Worm (Caenorhabditis elegans) whole organism, L3 larva: ENCODE measurements around the gene R155.3.

ENCODE experiments used
- R02D3.7 ChIP-seq: fragments of 150-350 bp; optimal IDR thresholded peaks from 2 replicates; lab custom pipeline; 2014; ENCODE audit warnings: missing biosample characterization, missing genetic modification characterization
- fos-1 ChIP-seq: fragments of 150-350 bp; optimal IDR thresholded peaks from 2 replicates; lab custom pipeline; 2014; ENCODE audit warnings: missing biosample characterization, missing genetic modification characterization
- lin-39 ChIP-seq: fragments of 150-350 bp; optimal IDR thresholded peaks from 2 replicates; lab custom pipeline; 2018; ENCODE audit warnings: missing biosample characterization, missing genetic modification reagents, missing genetic modification characterization
- nhr-11 ChIP-seq: fragments of 150-350 bp; optimal IDR thresholded peaks from 2 replicates; lab custom pipeline; 2014; ENCODE audit warnings: missing biosample characterization, missing genetic modification characterization
- nhr-28 ChIP-seq: fragments of 150-350 bp; optimal IDR thresholded peaks from 2 replicates; lab custom pipeline; 2014; ENCODE audit warnings: missing biosample characterization, missing genetic modification characterization
- pqm-1 ChIP-seq: fragments of 150-350 bp; optimal IDR thresholded peaks from 2 replicates; lab custom pipeline; 2017; ENCODE audit warnings: missing biosample characterization, missing genetic modification characterization, inconsistent platforms
- snpc-4 ChIP-seq: fragments of 150-350 bp; optimal IDR thresholded peaks from 2 replicates; lab custom pipeline; 2014; ENCODE audit warnings: missing biosample characterization, missing genetic modification characterization
- unc-39 ChIP-seq: sonication (generic microtip); optimal IDR thresholded peaks from 4 replicates; lab custom pipeline; 2017; ENCODE audit warnings: missing biosample characterization, missing genetic modification characterization
- unc-62 ChIP-seq: fragments of 150-350 bp; sonication (generic microtip); optimal IDR thresholded peaks from 4 replicates; lab custom pipeline; 2014; ENCODE audit warnings: missing biosample characterization, missing genetic modification reagents, missing genetic modification characterization
- ztf-4 ChIP-seq: fragments of 150-350 bp; optimal IDR thresholded peaks from 2 replicates; lab custom pipeline; 2014; ENCODE audit warnings: missing biosample characterization, missing genetic modification characterization

DNA sequence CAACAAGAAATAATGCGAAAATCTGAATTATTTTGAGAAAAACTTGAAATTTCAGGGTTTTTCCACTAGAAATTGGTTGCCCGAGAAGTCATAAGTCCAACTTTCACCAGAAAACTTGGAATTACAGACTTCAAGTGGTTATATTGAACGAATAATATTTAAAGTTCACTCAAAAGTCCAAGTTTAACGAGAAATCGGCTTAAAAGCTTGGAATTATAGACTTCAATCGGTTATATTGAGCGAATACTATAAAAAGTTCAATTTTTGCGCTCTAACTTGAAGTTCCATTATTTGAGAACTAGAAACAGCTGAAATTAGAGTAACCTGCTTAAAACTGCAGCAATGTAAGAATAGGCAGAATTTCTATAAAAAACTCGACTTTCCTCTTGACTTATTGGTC is 54.5 kb downstream of the R155.3 start:
- TF ChIP-seq unc-62 (GFP tag; lab: Kevin White, UChicago) (no peak), pqm-1 (tag; lab: Kevin White, UChicago) (no peak), R02D3.7 (tag; lab: Kevin White, UChicago) (no peak), nhr-28 (tag; lab: Kevin White, UChicago) (no peak), unc-39 (tag; lab: Kevin White, UChicago) (no peak), lin-39 (tag; lab: Kevin White, UChicago) (no peak), nhr-11 (no peak), snpc-4 (no peak), ztf-4 (tag; lab: Kevin White, UChicago) (no peak), fos-1 (tag; lab: Kevin White, UChicago) (no peak)
